Fruit fly (Drosophila melanogaster) whole organism, embryonic: Measurements from ENCODE around the gene Pex2.

ENCODE experiments used
- Abd-B ChIP-seq: fragments of 200-800 bp; sonication (Bioruptor generic); optimal IDR thresholded peaks from 2 replicates; lab custom pipeline; 2018; ENCODE audit warnings: missing biosample characterization, mild to moderate bottlenecking, missing genetic modification characterization, moderate library complexity
- CG1233 ChIP-seq: fragments of 200-800 bp; sonication (Bioruptor generic); optimal IDR thresholded peaks from 4 replicates; lab custom pipeline; 2018; ENCODE audit warnings: missing biosample characterization, mild to moderate bottlenecking, missing genetic modification characterization
- CG32772 ChIP-seq: fragments of 200-800 bp; sonication (Bioruptor generic); IDR thresholded peaks from 2 replicates; pipeline ENCODE4 v1.3.6; 2022; ENCODE audit warnings: missing biosample characterization, missing genetic modification characterization
- CG6765 ChIP-seq: fragments of 200-800 bp; sonication (Bioruptor generic); optimal IDR thresholded peaks from 3 replicates; lab custom pipeline; 2017; ENCODE audit warnings: missing biosample characterization, mild to moderate bottlenecking, missing genetic modification characterization
- CG7745 ChIP-seq: fragments of 200-800 bp; sonication (Bioruptor generic); optimal IDR thresholded peaks from 2 replicates; lab custom pipeline; 2018; ENCODE audit warnings: missing biosample characterization, mild to moderate bottlenecking, missing genetic modification characterization, moderate library complexity
- fru ChIP-seq: fragments of >200 bp; optimal IDR thresholded peaks from 2 replicates; lab custom pipeline; 2017
- grn ChIP-seq: fragments of 200-800 bp; sonication (Bioruptor generic); optimal IDR thresholded peaks from 3 replicates; lab custom pipeline; 2017; ENCODE audit warnings: missing biosample characterization, missing genetic modification characterization
- inv ChIP-seq: fragments of 200-800 bp; sonication (Bioruptor generic); IDR thresholded peaks from 2 replicates; pipeline ENCODE4 v1.3.6; 2022; ENCODE audit warnings: missing biosample characterization, missing genetic modification characterization; ENCODE audit not compliant: partially characterized antibody
- kni ChIP-seq: fragments of 200-800 bp; sonication (Bioruptor generic); optimal IDR thresholded peaks from 3 replicates; lab custom pipeline; 2017; ENCODE audit warnings: mild to moderate bottlenecking, missing biosample characterization, missing genetic modification reagents, missing genetic modification characterization
- seq ChIP-seq: fragments of 200-800 bp; sonication (Bioruptor generic); IDR thresholded peaks from 2 replicates; pipeline ENCODE4 v1.3.6; 2022; ENCODE audit warnings: missing biosample characterization, missing genetic modification characterization
- tap ChIP-seq: fragments of 200-800 bp; optimal IDR thresholded peaks from 3 replicates; lab custom pipeline; 2019; ENCODE audit warnings: missing biosample characterization, mild to moderate bottlenecking, missing genetic modification characterization, moderate library complexity

DNA sequence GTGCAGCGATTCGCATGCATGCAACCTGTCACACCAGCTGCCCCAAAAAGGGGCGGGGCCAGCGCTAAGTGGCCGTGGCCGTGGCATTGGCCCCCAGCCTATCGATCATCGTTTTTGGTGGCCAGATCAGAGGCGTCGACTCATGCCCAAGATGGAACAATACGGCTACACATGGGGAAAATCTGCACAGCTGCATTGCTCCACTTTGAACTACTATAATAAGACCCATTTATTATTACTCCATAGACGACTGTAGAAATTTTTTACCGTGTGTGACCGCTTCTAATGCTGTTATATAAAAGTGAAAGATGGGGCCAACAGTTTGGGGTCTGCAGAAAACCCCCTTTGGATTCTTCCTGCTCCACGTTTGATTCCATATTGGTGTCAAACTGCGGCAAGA lies 45.1 kb downstream of the Pex2 start:
- TF ChIP-seq tap (tag; lab: Kevin White, UChicago) (no peak), CG6765 (no peak), fru (lab: Kevin White, UChicago) (no peak), Abd-B (GFP tag; lab: Kevin White, UChicago) (no peak), CG32772 (GFP tag; lab: Robert Waterston, UW) (no peak), grn (GFP tag; lab: Kevin White, UChicago) (no peak), inv (GFP tag; lab: Robert Waterston, UW) (no peak), kni (GFP tag; lab: Kevin White, UChicago) (no peak), CG7745 (tag; lab: Kevin White, UChicago) (no peak), seq (GFP tag; lab: Robert Waterston, UW) (no peak), CG1233 (GFP tag; lab: Kevin White, UChicago) (no peak)
